Worm (Caenorhabditis elegans) whole organism, L4 larva: ENCODE results near the gene F36H12.4.

Source experiments
- F26F4.8 ChIP-seq: fragments of 200-800 bp; sonication (Bioruptor generic); conservative IDR thresholded peaks from 2 replicates; pipeline ENCODE4 v1.3.6; 2022; ENCODE audit warnings: missing genetic modification characterization, missing compliant biosample characterization
- Y105C5A.15 ChIP-seq: fragments of 200-800 bp; sonication (Bioruptor generic); IDR thresholded peaks from 2 replicates; pipeline ENCODE4 v1.3.6; 2022; ENCODE audit warnings: missing genetic modification characterization, missing compliant biosample characterization
- aha-1 ChIP-seq: fragments of 150-350 bp; peaks from one replicate; lab custom pipeline; 2014; ENCODE audit warnings: missing biosample characterization, missing genetic modification characterization
- ama-1 ChIP-seq: fragments of 150-350 bp; optimal IDR thresholded peaks from 2 replicates; lab custom pipeline; 2014; ENCODE audit warnings: inconsistent platforms, mixed read lengths
- arid-1 ChIP-seq: fragments of 200-800 bp; sonication (Bioruptor generic); conservative IDR thresholded peaks from 2 replicates; pipeline ENCODE4 v1.3.6; 2022; ENCODE audit warnings: missing genetic modification reagents, missing genetic modification characterization, missing compliant biosample characterization
- attf-4 ChIP-seq: sonication (generic microtip); optimal IDR thresholded peaks from 3 replicates; lab custom pipeline; 2017; ENCODE audit warnings: missing biosample characterization, missing genetic modification characterization
- ceh-20 ChIP-seq: fragments of 200-800 bp; sonication (Bioruptor generic); IDR thresholded peaks from 2 replicates; pipeline ENCODE4 v1.3.6; 2022; ENCODE audit warnings: missing genetic modification reagents, missing genetic modification characterization, missing compliant biosample characterization
- ceh-62 ChIP-seq: sonication (generic microtip); optimal IDR thresholded peaks from 2 replicates; lab custom pipeline; 2017; ENCODE audit warnings: missing biosample characterization, missing genetic modification characterization
- ceh-82 ChIP-seq: sonication (generic microtip); optimal IDR thresholded peaks from 2 replicates; lab custom pipeline; 2017; ENCODE audit warnings: missing biosample characterization, missing genetic modification characterization
- ctbp-1 ChIP-seq: fragments of 200-800 bp; sonication (Bioruptor generic); IDR thresholded peaks from 2 replicates; pipeline ENCODE4 v1.3.6; 2022; ENCODE audit warnings: missing genetic modification reagents, missing genetic modification characterization, missing compliant biosample characterization
- daf-8 ChIP-seq: fragments of 200-800 bp; sonication (Bioruptor generic); IDR thresholded peaks from 2 replicates; pipeline ENCODE4 v1.3.6; 2022; ENCODE audit warnings: missing genetic modification characterization, missing compliant biosample characterization
- dmd-6 ChIP-seq: fragments of 200-800 bp; sonication (Bioruptor generic); IDR thresholded peaks from 2 replicates; pipeline ENCODE4 v1.3.6; 2022; ENCODE audit warnings: missing genetic modification reagents, missing genetic modification characterization, missing compliant biosample characterization
- dpl-1 ChIP-seq: fragments of 150-350 bp; optimal IDR thresholded peaks from 2 replicates; lab custom pipeline; 2014; ENCODE audit warnings: missing biosample characterization, missing genetic modification reagents, missing genetic modification characterization
- fkh-10 ChIP-seq: fragments of 150-350 bp; optimal IDR thresholded peaks from 2 replicates; lab custom pipeline; 2014; ENCODE audit warnings: missing biosample characterization, missing genetic modification reagents, missing genetic modification characterization
- hlh-11 ChIP-seq: fragments of 200-800 bp; sonication (Bioruptor generic); optimal IDR thresholded peaks from 2 replicates; lab custom pipeline; 2018; ENCODE audit warnings: mild to moderate bottlenecking, missing genetic modification characterization, missing compliant biosample characterization
- lim-7 ChIP-seq: fragments of 200-800 bp; sonication (Bioruptor generic); IDR thresholded peaks from 2 replicates; pipeline ENCODE4 v1.3.6; 2022; ENCODE audit warnings: missing genetic modification characterization, missing compliant biosample characterization
- lir-3 ChIP-seq: sonication (generic microtip); optimal IDR thresholded peaks from 2 replicates; lab custom pipeline; 2016; ENCODE audit warnings: mild to moderate bottlenecking, missing genetic modification characterization, missing compliant biosample characterization
- madf-9 ChIP-seq: fragments of 200-800 bp; sonication (Bioruptor generic); conservative IDR thresholded peaks from 2 replicates; pipeline ENCODE4 v1.3.6; 2022; ENCODE audit warnings: missing genetic modification reagents, missing genetic modification characterization, missing compliant biosample characterization
- mep-1 ChIP-seq: fragments of 150-350 bp; sonication (generic microtip); optimal IDR thresholded peaks from 3 replicates; lab custom pipeline; 2014; ENCODE audit warnings: missing biosample characterization, missing genetic modification characterization
- mes-2 ChIP-seq: sonication (generic microtip); optimal IDR thresholded peaks from 2 replicates; lab custom pipeline; 2016; ENCODE audit warnings: missing genotype, mild to moderate bottlenecking, missing genetic modification characterization, missing compliant biosample characterization; ENCODE audit not compliant: poor library complexity, severe bottlenecking
- nhr-10 ChIP-seq: fragments of 150-350 bp; optimal IDR thresholded peaks from 2 replicates; lab custom pipeline; 2014; ENCODE audit warnings: missing biosample characterization, missing genetic modification characterization
- nhr-111 ChIP-seq: fragments of 200-800 bp; sonication (Bioruptor generic); optimal IDR thresholded peaks from 2 replicates; lab custom pipeline; 2018; ENCODE audit warnings: mild to moderate bottlenecking, missing genetic modification characterization, missing compliant biosample characterization
- nhr-41 ChIP-seq: fragments of 200-800 bp; sonication (Bioruptor generic); IDR thresholded peaks from 2 replicates; pipeline ENCODE4 v1.3.6; 2022; ENCODE audit warnings: missing genetic modification reagents, missing genetic modification characterization, missing compliant biosample characterization
- nhr-42 ChIP-seq: fragments of 200-800 bp; sonication (Bioruptor generic); IDR thresholded peaks from 2 replicates; pipeline ENCODE4 v1.3.6; 2022; ENCODE audit warnings: missing genetic modification characterization, missing compliant biosample characterization
- nhr-48 ChIP-seq: sonication (generic microtip); optimal IDR thresholded peaks from 2 replicates; lab custom pipeline; 2016; ENCODE audit warnings: mild to moderate bottlenecking, missing genetic modification characterization, missing compliant biosample characterization
- nhr-76 ChIP-seq: fragments of 150-350 bp; optimal IDR thresholded peaks from 2 replicates; lab custom pipeline; 2014; ENCODE audit warnings: missing biosample characterization, missing genetic modification characterization
- nhr-77 ChIP-seq: fragments of 150-350 bp; optimal IDR thresholded peaks from 2 replicates; lab custom pipeline; 2014; ENCODE audit warnings: missing biosample characterization, missing genetic modification characterization
- pqm-1 ChIP-seq: sonication (generic microtip); optimal IDR thresholded peaks from 2 replicates; lab custom pipeline; 2017; ENCODE audit warnings: missing biosample characterization, missing genetic modification characterization
- snpc-4 ChIP-seq: fragments of 150-350 bp; optimal IDR thresholded peaks from 2 replicates; lab custom pipeline; 2014; ENCODE audit warnings: missing biosample characterization, missing genetic modification characterization
- spr-1 ChIP-seq: sonication (generic microtip); optimal IDR thresholded peaks from 2 replicates; lab custom pipeline; 2016; ENCODE audit warnings: mild to moderate bottlenecking, missing genetic modification characterization, missing compliant biosample characterization
- spr-3 ChIP-seq: fragments of 200-800 bp; sonication (Bioruptor generic); optimal IDR thresholded peaks from 2 replicates; lab custom pipeline; 2018; ENCODE audit warnings: mild to moderate bottlenecking, missing genetic modification characterization, missing compliant biosample characterization
- unc-130 ChIP-seq: sonication (generic microtip); optimal IDR thresholded peaks from 2 replicates; lab custom pipeline; 2016; ENCODE audit warnings: missing genetic modification reagents, missing genetic modification characterization, missing compliant biosample characterization
- unc-39 ChIP-seq: sonication (generic microtip); optimal IDR thresholded peaks from 2 replicates; lab custom pipeline; 2017; ENCODE audit warnings: missing biosample characterization, missing genetic modification characterization
- unc-62 ChIP-seq, 3 experiments: fragments of 150-350 bp in 1 of 3; sonication (generic microtip); optimal IDR thresholded peaks in 2 of 3; peaks in 1 of 3; 1 replicate in 1 of 3; 2 replicates in 2 of 3; lab custom pipeline; 2014 to 2017; ENCODE audit warnings: missing biosample characterization in 3 of 3, missing genetic modification characterization in 3 of 3, missing genetic modification reagents in 3 of 3, missing genotype in 1 of 3
- zfp-2 ChIP-seq: sonication (generic microtip); optimal IDR thresholded peaks from 2 replicates; lab custom pipeline; 2016; ENCODE audit warnings: mild to moderate bottlenecking, missing genetic modification characterization, missing compliant biosample characterization
- zfp-3 ChIP-seq: fragments of 200-800 bp; sonication (Bioruptor generic); conservative IDR thresholded peaks from 2 replicates; pipeline ENCODE4 v1.3.6; 2022; ENCODE audit warnings: missing genetic modification reagents, missing genetic modification characterization, missing compliant biosample characterization
- zip-11 ChIP-seq: fragments of 200-800 bp; sonication (Bioruptor generic); IDR thresholded peaks from 2 replicates; pipeline ENCODE4 v1.3.6; 2022; ENCODE audit warnings: missing genetic modification characterization, missing compliant biosample characterization
- ztf-7 ChIP-seq: fragments of 150-350 bp; optimal IDR thresholded peaks from 2 replicates; lab custom pipeline; 2014; ENCODE audit warnings: missing biosample characterization, missing genetic modification characterization

Gene F36H12.4

ce11 chrIV:5287190-5287589, 18.3 kb downstream of the F36H12.4 start:
- TF ChIP-seq mes-2 (tag; lab: Kevin White, UChicago) (no peak), ceh-20 (GFP tag; lab: Robert Waterston, UW) (no peak), spr-3 (GFP tag; lab: Kevin White, UChicago) (no peak), zfp-2 (tag; lab: Kevin White, UChicago) (no peak), F26F4.8 (GFP tag; lab: Robert Waterston, UW) (no peak), attf-4 (no peak), lir-3 (tag; lab: Kevin White, UChicago) (no peak), ctbp-1 (GFP tag; lab: Robert Waterston, UW) (no peak), pqm-1 (no peak), dpl-1 (GFP tag; lab: Kevin White, UChicago) (no peak), madf-9 (GFP tag; lab: Robert Waterston, UW) (no peak), ama-1 (lab: Kevin White, UChicago) (no peak), nhr-77 (tag; lab: Kevin White, UChicago) (no peak), nhr-111 (no peak), unc-39 (tag; lab: Kevin White, UChicago) (no peak), ceh-82 (tag; lab: Kevin White, UChicago) (no peak)
- TF ChIP-seq, all 104 proteins: peak for 0

- TF ChIP-seq nhr-77 (tag; lab: Kevin White, UChicago) (no peak), nhr-76 (no peak), mep-1 (tag; lab: Kevin White, UChicago) (no peak), nhr-10 (tag; lab: Kevin White, UChicago) (no peak), daf-8 (GFP tag; lab: Robert Waterston, UW) (no peak), spr-1 (tag; lab: Kevin White, UChicago) (no peak), unc-130 (no peak), Y105C5A.15 (GFP tag; lab: Robert Waterston, UW) (no peak)
- TF ChIP-seq, all 104 proteins: peak for 0
Measured at ce11 chrIV:5288932-5289331, 20.0 kb downstream of the F36H12.4 start.

- TF ChIP-seq ceh-62 (tag; lab: Kevin White, UChicago) (no peak), ceh-82 (tag; lab: Kevin White, UChicago) (no peak), hlh-11 (tag; lab: Kevin White, UChicago) (no peak), nhr-42 (GFP tag; lab: Robert Waterston, UW) (no peak), madf-9 (GFP tag; lab: Robert Waterston, UW) (no peak), nhr-41 (GFP tag; lab: Robert Waterston, UW) (no peak), nhr-10 (tag; lab: Kevin White, UChicago) (no peak), zip-11 (no peak), ztf-7 (tag; lab: Kevin White, UChicago) (no peak), fkh-10 (no peak), nhr-48 (tag; lab: Kevin White, UChicago) (no peak), dpl-1 (GFP tag; lab: Kevin White, UChicago) (no peak), snpc-4 (no peak), zfp-3 (GFP tag; lab: Robert Waterston, UW) (no peak), arid-1 (GFP tag; lab: Robert Waterston, UW) (no peak), daf-8 (GFP tag; lab: Robert Waterston, UW) (no peak), ceh-20 (GFP tag; lab: Robert Waterston, UW) (no peak), lim-7 (GFP tag; lab: Robert Waterston, UW) (no peak), Y105C5A.15 (GFP tag; lab: Robert Waterston, UW) (no peak), dmd-6 (GFP tag; lab: Robert Waterston, UW) (no peak)
Measured at ce11 chrIV:5290547-5290946, 21.6 kb downstream of the F36H12.4 start, which contains the start of gene nlp-47. nlp-47 (plus strand) TSS chrIV:5290847.

DNA sequence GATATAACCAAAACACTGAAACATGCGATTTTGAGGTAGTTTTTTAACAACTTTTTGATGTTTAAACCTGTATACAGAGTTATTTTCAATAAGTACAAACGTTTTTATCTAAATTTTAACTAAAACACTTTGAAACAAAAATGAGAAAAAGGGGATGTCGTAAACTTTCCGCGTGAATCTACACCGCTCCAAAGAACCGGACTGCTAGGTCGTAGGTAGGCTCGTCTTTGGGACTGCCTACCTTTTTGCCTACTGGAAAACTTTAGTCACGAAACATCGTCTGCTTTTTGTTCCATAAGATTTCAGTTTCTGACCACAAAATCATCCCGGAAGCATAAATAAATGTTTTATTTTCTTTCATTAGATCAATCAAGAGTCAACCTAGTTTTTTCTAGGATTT, 22.3 kb downstream of the F36H12.4 start:
- TF ChIP-seq aha-1 (peak; percentile 56), hlh-11 (tag; lab: Kevin White, UChicago) (no peak), unc-62 (GFP tag; optimal IDR thresholded peaks at IDR 0.05 in 1 of 2; lab: Kevin White, UChicago) (peak in 1 of 2 experiments; percentile 90), unc-62 (tag; optimal IDR thresholded peaks at IDR 0.05; lab: Kevin White, UChicago) (no peak), ama-1 (lab: Kevin White, UChicago) (no peak)
